Worm (Caenorhabditis elegans) whole organism, L4/young adult: ENCODE measurements around the gene sri-18.

Experiments
- W03F9.2 ChIP-seq: fragments of 150-350 bp; optimal IDR thresholded peaks from 2 replicates; lab custom pipeline; 2014; ENCODE audit warnings: missing biosample characterization, missing genetic modification characterization
- him-1 ChIP-seq: sonication (generic microtip); optimal IDR thresholded peaks from 2 replicates; lab custom pipeline; 2016; ENCODE audit warnings: missing genotype, missing genetic modification reagents, missing genetic modification characterization, missing compliant biosample characterization

DNA sequence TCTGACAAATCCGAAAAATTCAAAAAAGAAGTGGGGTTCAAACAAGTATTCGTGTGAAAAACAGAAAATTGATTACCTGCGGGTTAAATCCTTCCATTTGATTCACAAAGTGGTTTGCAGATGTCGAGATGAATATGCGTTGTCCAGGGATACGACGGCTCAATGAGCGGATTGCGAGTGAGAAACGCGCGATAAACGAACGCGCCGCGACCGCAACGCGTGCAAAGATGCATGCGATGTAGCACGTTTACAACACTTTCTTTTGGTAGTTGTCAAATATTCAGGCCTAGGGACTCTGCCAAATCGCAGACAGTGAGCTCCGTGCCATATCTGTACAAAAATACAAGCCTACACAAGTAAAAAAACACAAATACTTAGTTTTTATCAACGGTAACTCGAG is 21.7 kb downstream of the sri-18 start, which contains the start of gene fubl-1:
- TF ChIP-seq him-1 (tag; lab: Kevin White, UChicago) (no peak), W03F9.2 (tag; lab: Kevin White, UChicago) (no peak)
